Worm (Caenorhabditis elegans): ENCODE measurements around the gene pqn-71.

pqn-71 gene

DNA sequence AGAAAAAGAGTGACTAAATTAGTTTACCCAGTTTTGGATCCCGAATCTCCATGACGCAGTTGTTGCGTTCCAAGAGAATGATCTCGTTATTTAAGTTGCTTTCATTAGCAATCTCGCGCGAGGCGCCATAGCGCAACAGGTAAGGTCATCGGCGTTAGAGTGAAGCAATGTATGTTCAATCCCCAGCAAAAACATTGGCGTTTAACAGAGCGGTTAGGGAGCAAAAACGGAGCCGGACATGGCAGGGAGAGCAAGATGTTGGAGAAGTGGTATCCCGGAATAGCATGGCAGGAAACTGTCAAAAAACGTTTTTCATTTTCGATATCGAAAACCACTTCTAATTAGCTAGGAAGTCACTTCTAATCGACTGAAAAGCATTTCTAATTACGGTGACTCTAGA lies 11.2 kb upstream of the pqn-71 start:
- TF ChIP-seq nhr-2 (tag; optimal IDR thresholded peaks at IDR 0.05) = no peak
- TF ChIP-seq ceh-83 (GFP tag; optimal IDR thresholded peaks at IDR 0.05) = no peak
- TF ChIP-seq M03D4.4 (tag; optimal IDR thresholded peaks at IDR 0.05) = no peak
- TF ChIP-seq tbx-8 (GFP tag; optimal IDR thresholded peaks at IDR 0.05) = no peak
- TF ChIP-seq drap-1 (GFP tag; optimal IDR thresholded peaks at IDR 0.05) = peak; percentile 5
- no peak for TF ChIP-seq elt-1 (tag; optimal IDR thresholded peaks at IDR 0.05; ENCODE audit: borderline replicate concordance, insufficient read depth)

- no peak for TF ChIP-seq snpc-4 (tag; optimal IDR thresholded peaks at IDR 0.05)
- no peak for TF ChIP-seq flh-1 (GFP tag; optimal IDR thresholded peaks at IDR 0.05)
- TF ChIP-seq ces-1 (GFP tag; optimal IDR thresholded peaks at IDR 0.05) = no peak
- no peak for TF ChIP-seq elt-1 (tag; optimal IDR thresholded peaks at IDR 0.05; ENCODE audit: borderline replicate concordance, insufficient read depth)
Measured at ce11 chrV:15459088-15459487, 6.4 kb upstream of the pqn-71 start, which contains the start of gene str-71. Gene str-71 (minus strand): TSS chrV:15459188.

- peak; percentile 26 for TF ChIP-seq blmp-1 (tag; optimal IDR thresholded peaks at IDR 0.05)
- TF ChIP-seq sem-2 (GFP tag; optimal IDR thresholded peaks at IDR 0.05) = no peak
- no peak for TF ChIP-seq nhr-76 (tag; optimal IDR thresholded peaks at IDR 0.05)
- TF ChIP-seq hlh-1 (tag; optimal IDR thresholded peaks at IDR 0.05) = no peak
Measured at ce11 chrV:15464402-15464801, 1.1 kb upstream of the pqn-71 start, which contains the start of gene rocf-1. Gene rocf-1 (minus strand): TSS chrV:15464502.

- no peak for TF ChIP-seq blmp-1 (tag; optimal IDR thresholded peaks at IDR 0.05)
- no peak for TF ChIP-seq unc-39 (tag; optimal IDR thresholded peaks at IDR 0.05)
- no peak for TF ChIP-seq hlh-1 (tag; optimal IDR thresholded peaks at IDR 0.05)
- peak; percentile 4 for TF ChIP-seq drap-1 (GFP tag; optimal IDR thresholded peaks at IDR 0.05)
Measured at ce11 chrV:15466017-15466416, 540 bp downstream of the pqn-71 start.

- TF ChIP-seq hlh-1 (tag; optimal IDR thresholded peaks at IDR 0.05) (no peak), drap-1 (GFP tag; optimal IDR thresholded peaks at IDR 0.05) (no peak), ztf-11 (tag; optimal IDR thresholded peaks at IDR 0.05) (no peak), nhr-28 (tag; optimal IDR thresholded peaks at IDR 0.05) (no peak), zip-8 (tag; optimal IDR thresholded peaks at IDR 0.05) (no peak), nhr-237 (tag; optimal IDR thresholded peaks at IDR 0.05) (no peak), ceh-39 (tag; optimal IDR thresholded peaks at IDR 0.05) (no peak), mab-5 (tag; optimal IDR thresholded peaks at IDR 0.05) (no peak), M03D4.4 (tag; optimal IDR thresholded peaks at IDR 0.05) (no peak), cnd-1 (tag; optimal IDR thresholded peaks at IDR 0.05) (no peak), mls-2 (tag; optimal IDR thresholded peaks at IDR 0.05) (no peak)
Measured at ce11 chrV:15466719-15467118, 1.2 kb downstream of the pqn-71 start.

- TF ChIP-seq tbx-8 (GFP tag; optimal IDR thresholded peaks at IDR 0.05) = no peak
- no peak for TF ChIP-seq flh-1 (GFP tag; optimal IDR thresholded peaks at IDR 0.05)
- no peak for TF ChIP-seq mls-2 (tag; optimal IDR thresholded peaks at IDR 0.05)
- no peak for TF ChIP-seq lin-32 (GFP tag; optimal IDR thresholded peaks at IDR 0.05)
Measured at ce11 chrV:15471029-15471428, 5.6 kb downstream of the pqn-71 start, which contains the start of gene dpf-1. Gene dpf-1 (plus strand): TSS chrV:15471329.

DNA sequence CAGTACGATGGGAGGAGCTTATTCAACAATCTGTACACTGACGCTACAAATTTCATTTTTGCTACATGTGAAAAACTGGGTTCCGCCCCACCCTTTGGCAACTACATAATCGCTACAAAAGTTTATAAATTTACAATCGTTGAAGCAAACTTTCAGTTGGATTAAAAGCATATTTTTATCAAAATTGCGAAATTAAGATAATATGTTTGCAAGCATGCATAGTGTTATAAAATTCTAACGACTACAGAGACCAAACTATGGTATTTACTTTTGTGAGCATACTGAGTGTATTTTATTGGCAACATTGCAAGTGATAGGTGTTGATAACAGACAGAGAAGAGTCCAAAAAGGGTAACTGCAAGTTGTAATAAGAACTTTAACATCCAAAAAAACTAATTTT lies 13.1 kb downstream of the pqn-71 start, which contains the start of gene C06B8.2:
Gene C06B8.2, minus strand, starts transcription at position 153 of the 400 bp plus-strand sequence.
- no peak for TF ChIP-seq elt-1 (tag; optimal IDR thresholded peaks at IDR 0.05; ENCODE audit: borderline replicate concordance, insufficient read depth)
- no peak for TF ChIP-seq tbx-8 (GFP tag; optimal IDR thresholded peaks at IDR 0.05)
- TF ChIP-seq ceh-83 (GFP tag; optimal IDR thresholded peaks at IDR 0.05) = no peak
- no peak for TF ChIP-seq bed-3 (GFP tag; optimal IDR thresholded peaks at IDR 0.05)
- TF ChIP-seq nhr-28 (tag; optimal IDR thresholded peaks at IDR 0.05) = no peak
- no peak for TF ChIP-seq nhr-12 (tag; optimal IDR thresholded peaks at IDR 0.05)
- no peak for TF ChIP-seq mep-1 (tag; optimal IDR thresholded peaks at IDR 0.05)
- TF ChIP-seq flh-1 (GFP tag; optimal IDR thresholded peaks at IDR 0.05) = no peak
- TF ChIP-seq blmp-1 (tag; optimal IDR thresholded peaks at IDR 0.05) = no peak
- TF ChIP-seq unc-39 (tag; optimal IDR thresholded peaks at IDR 0.05) = no peak

- TF ChIP-seq ztf-11 (tag; optimal IDR thresholded peaks at IDR 0.05) (no peak), M03D4.4 (tag; optimal IDR thresholded peaks at IDR 0.05) (no peak), cnd-1 (tag; optimal IDR thresholded peaks at IDR 0.05) (no peak), bed-3 (GFP tag; optimal IDR thresholded peaks at IDR 0.05) (no peak), sptf-1 (tag; optimal IDR thresholded peaks at IDR 0.05) (no peak), tbx-8 (GFP tag; optimal IDR thresholded peaks at IDR 0.05) (no peak), snpc-4 (tag; optimal IDR thresholded peaks at IDR 0.05) (no peak), ces-1 (GFP tag; optimal IDR thresholded peaks at IDR 0.05) (no peak), unc-120 (tag; optimal IDR thresholded peaks at IDR 0.05; ENCODE audit: poor library complexity, severe bottlenecking) (no peak), mab-5 (tag; optimal IDR thresholded peaks at IDR 0.05) (no peak), ceh-39 (tag; optimal IDR thresholded peaks at IDR 0.05) (no peak), lin-13 (tag; optimal IDR thresholded peaks at IDR 0.05) (no peak), pha-4 (tag; optimal IDR thresholded peaks at IDR 0.05) (no peak), hlh-1 (tag; optimal IDR thresholded peaks at IDR 0.05) (no peak), flh-1 (GFP tag; optimal IDR thresholded peaks at IDR 0.05) (no peak), ceh-43 (GFP tag; optimal IDR thresholded peaks at IDR 0.05) (no peak), elt-1 (tag; optimal IDR thresholded peaks at IDR 0.05; ENCODE audit: borderline replicate concordance, insufficient read depth) (no peak), blmp-1 (tag; optimal IDR thresholded peaks at IDR 0.05) (no peak)
Measured at ce11 chrV:15479107-15479506, 13.6 kb downstream of the pqn-71 start.

Data from whole organism, mixed stage, embryonic.